Worm (Caenorhabditis elegans) whole organism, mixed stage, embryonic: ENCODE results near the gene C13A2.3.

Experiments
- ces-1 ChIP-seq: fragments of 150-350 bp; optimal IDR thresholded peaks from 2 replicates; lab custom pipeline; 2014; ENCODE audit warnings: missing biosample characterization, missing genetic modification reagents, missing genetic modification characterization
- elt-1 ChIP-seq: sonication (generic microtip); optimal IDR thresholded peaks from 2 replicates; lab custom pipeline; 2017; ENCODE audit warnings: missing genetic modification characterization, mild to moderate bottlenecking, missing compliant biosample characterization, antibody characterized with exemption, moderate library complexity, borderline replicate concordance; ENCODE audit not compliant: insufficient read depth
- elt-3 ChIP-seq: fragments of 150-350 bp; optimal IDR thresholded peaks from 2 replicates; lab custom pipeline; 2014; ENCODE audit warnings: missing biosample characterization, missing genetic modification characterization
- flh-1 ChIP-seq: fragments of 200-800 bp; sonication (Bioruptor generic); optimal IDR thresholded peaks from 2 replicates; lab custom pipeline; 2018; ENCODE audit warnings: mild to moderate bottlenecking, missing genetic modification characterization, moderate library complexity, missing compliant biosample characterization
- lin-13 ChIP-seq: fragments of 150-350 bp; optimal IDR thresholded peaks from 2 replicates; lab custom pipeline; 2014; ENCODE audit warnings: missing biosample characterization, missing genetic modification characterization
- nhr-237 ChIP-seq: fragments of 150-350 bp; optimal IDR thresholded peaks from 2 replicates; lab custom pipeline; 2014; ENCODE audit warnings: missing biosample characterization, missing genetic modification characterization
- nhr-28 ChIP-seq: fragments of 150-350 bp; optimal IDR thresholded peaks from 2 replicates; lab custom pipeline; 2014; ENCODE audit warnings: missing biosample characterization, missing genetic modification characterization
- nhr-76 ChIP-seq: sonication (generic microtip); optimal IDR thresholded peaks from 2 replicates; lab custom pipeline; 2017; ENCODE audit warnings: missing biosample characterization, missing genetic modification characterization
- pha-4 ChIP-seq: fragments of 150-350 bp; optimal IDR thresholded peaks from 2 replicates; lab custom pipeline; 2018; ENCODE audit warnings: missing biosample characterization, missing genetic modification reagents, missing genetic modification characterization
- snpc-4 ChIP-seq: fragments of 150-350 bp; optimal IDR thresholded peaks from 2 replicates; lab custom pipeline; 2014; ENCODE audit warnings: missing biosample characterization, missing genetic modification characterization
- unc-62 ChIP-seq: fragments of 150-350 bp; optimal IDR thresholded peaks from 2 replicates; lab custom pipeline; 2014; ENCODE audit warnings: missing biosample characterization, missing genetic modification reagents, missing genetic modification characterization
- ztf-11 ChIP-seq: fragments of 150-350 bp; optimal IDR thresholded peaks from 2 replicates; lab custom pipeline; 2014; ENCODE audit warnings: missing biosample characterization, missing genetic modification characterization

DNA sequence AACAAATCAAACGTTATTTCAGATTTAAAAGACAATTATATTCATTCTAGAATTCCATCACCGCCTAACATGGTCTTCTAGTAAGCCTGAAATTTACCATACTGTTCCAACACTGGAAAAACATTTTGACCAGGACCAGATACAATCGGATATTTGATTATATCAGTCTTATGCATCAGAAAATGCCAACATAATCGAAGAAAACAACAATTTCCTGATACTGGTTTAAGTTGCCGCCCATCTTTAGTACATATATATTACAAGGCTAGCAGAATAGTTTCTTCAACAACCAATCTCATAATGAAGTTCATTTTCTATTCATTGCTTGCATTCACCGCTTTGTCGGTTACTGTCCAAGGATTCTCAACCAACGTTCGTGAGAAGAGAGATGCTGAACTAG is 23.2 kb upstream of the C13A2.3 start, which contains the start of gene C13A2.12:
- no peak for TF ChIP-seq elt-1 (tag; lab: Kevin White, UChicago)
- TF ChIP-seq unc-62, result no peak
- TF ChIP-seq elt-3, result no peak
- TF ChIP-seq nhr-237 (tag; lab: Kevin White, UChicago), result no peak
- TF ChIP-seq lin-13 (tag; lab: Kevin White, UChicago), result no peak
- TF ChIP-seq nhr-28, result no peak
- no peak for TF ChIP-seq pha-4 (tag; lab: Kevin White, UChicago)
- no peak for TF ChIP-seq ztf-11 (tag; lab: Kevin White, UChicago)
- TF ChIP-seq ces-1, result no peak
- TF ChIP-seq snpc-4 (tag; lab: Kevin White, UChicago), result no peak
- TF ChIP-seq flh-1 (GFP tag; lab: Kevin White, UChicago), result no peak
- no peak for TF ChIP-seq nhr-76 (tag; lab: Kevin White, UChicago)
